Worm (Caenorhabditis elegans) whole organism, early embryonic: ENCODE data around the gene sax-7.

ENCODE experiments used
- F13C5.2 ChIP-seq: sonication (generic microtip); optimal IDR thresholded peaks from 2 replicates; lab custom pipeline; 2017; ENCODE audit warnings: mild to moderate bottlenecking, missing genetic modification characterization, inconsistent platforms, missing compliant biosample characterization
- hmbx-1 ChIP-seq: sonication (generic microtip); optimal IDR thresholded peaks from 2 replicates; lab custom pipeline; 2016; ENCODE audit warnings: mild to moderate bottlenecking, missing genetic modification characterization, missing compliant biosample characterization
- hmg-4 ChIP-seq: fragments of 200-800 bp; sonication (Bioruptor generic); optimal IDR thresholded peaks from 2 replicates; lab custom pipeline; 2018; ENCODE audit warnings: mild to moderate bottlenecking, missing genetic modification characterization, missing compliant biosample characterization
- hnd-1 ChIP-seq: sonication (generic microtip); optimal IDR thresholded peaks from 2 replicates; lab custom pipeline; 2016; ENCODE audit warnings: missing genetic modification characterization, missing compliant biosample characterization

ce11 chrIV:8133536-8133935, 71.1 kb downstream of the sax-7 start, which contains the start of gene sph-1:
- TF ChIP-seq hnd-1 (tag; lab: Kevin White, UChicago), result no peak
- TF ChIP-seq hmbx-1 (tag; lab: Kevin White, UChicago), result no peak
- no peak for TF ChIP-seq F13C5.2 (tag; lab: Kevin White, UChicago)
- TF ChIP-seq hmg-4 (GFP tag; lab: Kevin White, UChicago), result no peak
